Worm (Caenorhabditis elegans) whole organism, young adult: Measurements from ENCODE around the gene nhr-168.
A peak's percentile ranks its signal among the peaks of the same experiment; 100 is the strongest.

Source experiments
- B0019.2 ChIP-seq: fragments of 200-800 bp; sonication (Bioruptor generic); conservative IDR thresholded peaks from 2 replicates; pipeline ENCODE4 v1.3.6; 2022; ENCODE audit warnings: missing genetic modification reagents, missing genetic modification characterization, missing compliant biosample characterization
- C06A6.2 ChIP-seq: fragments of 200-800 bp; sonication (Bioruptor generic); conservative IDR thresholded peaks from 2 replicates; pipeline ENCODE4 v1.3.6; 2022; ENCODE audit warnings: missing genetic modification characterization, missing compliant biosample characterization
- C17E4.6 ChIP-seq: fragments of 200-800 bp; sonication (Bioruptor generic); IDR thresholded peaks from 2 replicates; pipeline ENCODE4 v1.3.6; 2022; ENCODE audit warnings: missing genetic modification reagents, missing genetic modification characterization, missing compliant biosample characterization
- F10E7.11 ChIP-seq: sonication (generic microtip); optimal IDR thresholded peaks from 2 replicates; lab custom pipeline; 2017; ENCODE audit warnings: mild to moderate bottlenecking, missing genetic modification characterization, moderate library complexity, missing compliant biosample characterization
- F22D6.2 ChIP-seq: sonication (generic microtip); optimal IDR thresholded peaks from 2 replicates; lab custom pipeline; 2016; ENCODE audit warnings: mild to moderate bottlenecking, missing genetic modification characterization, missing compliant biosample characterization
- F39B2.1 ChIP-seq: fragments of 200-800 bp; sonication (Bioruptor generic); IDR thresholded peaks from 2 replicates; pipeline ENCODE4 v1.3.6; 2022; ENCODE audit warnings: missing genetic modification reagents, missing genetic modification characterization, missing compliant biosample characterization
- K12H6.12 ChIP-seq: fragments of 200-800 bp; sonication (Bioruptor generic); optimal IDR thresholded peaks from 2 replicates; lab custom pipeline; 2018; ENCODE audit warnings: mild to moderate bottlenecking, missing genetic modification characterization, missing compliant biosample characterization
- Y95B8A.8 ChIP-seq: fragments of 200-800 bp; sonication (Bioruptor generic); IDR thresholded peaks from 2 replicates; pipeline ENCODE4 v1.3.6; 2022; ENCODE audit warnings: missing genetic modification reagents, missing genetic modification characterization, missing compliant biosample characterization
- ama-1 ChIP-seq, 3 experiments: fragments of 150-350 bp in 1 of 3; sonication (generic microtip) in 2 of 3; optimal IDR thresholded peaks; 2 replicates each; lab custom pipeline; 2014 to 2018; ENCODE audit warnings: missing biosample characterization in 2 of 3, missing genetic modification characterization in 2 of 3, missing genetic modification reagents in 2 of 3
- athp-1 ChIP-seq: sonication (generic microtip); optimal IDR thresholded peaks from 2 replicates; lab custom pipeline; 2017; ENCODE audit warnings: mild to moderate bottlenecking, missing genetic modification characterization, missing compliant biosample characterization
- ceh-91 ChIP-seq: fragments of 200-800 bp; sonication (Bioruptor generic); IDR thresholded peaks from 2 replicates; pipeline ENCODE4 v1.3.6; 2022; ENCODE audit warnings: missing genetic modification reagents, missing genetic modification characterization, missing compliant biosample characterization
- dpff-1 ChIP-seq: sonication (generic microtip); optimal IDR thresholded peaks from 2 replicates; lab custom pipeline; 2017; ENCODE audit warnings: mild to moderate bottlenecking, missing genetic modification characterization, missing compliant biosample characterization
- dpl-1 ChIP-seq: fragments of 150-350 bp; optimal IDR thresholded peaks from 2 replicates; lab custom pipeline; 2014; ENCODE audit warnings: missing biosample characterization, missing genetic modification reagents, missing genetic modification characterization
- hlh-12 ChIP-seq: sonication (generic microtip); optimal IDR thresholded peaks from 2 replicates; lab custom pipeline; 2016; ENCODE audit warnings: missing genetic modification characterization, missing compliant biosample characterization
- lag-1 ChIP-seq: fragments of 200-800 bp; sonication (Bioruptor generic); IDR thresholded peaks from 2 replicates; pipeline ENCODE4 v1.3.6; 2022; ENCODE audit warnings: missing genetic modification reagents, missing genetic modification characterization, missing compliant biosample characterization
- lin-40 ChIP-seq: sonication (generic microtip); optimal IDR thresholded peaks from 2 replicates; lab custom pipeline; 2016; ENCODE audit warnings: missing genetic modification characterization, mild to moderate bottlenecking, missing compliant biosample characterization, missing genotype, missing genetic modification reagents
- lir-1 ChIP-seq: fragments of 200-800 bp; sonication (Bioruptor generic); conservative IDR thresholded peaks from 2 replicates; pipeline ENCODE4 v1.3.6; 2022; ENCODE audit warnings: missing genetic modification reagents, missing genetic modification characterization, missing compliant biosample characterization
- lsl-1 ChIP-seq: fragments of 200-800 bp; sonication (Bioruptor generic); optimal IDR thresholded peaks from 2 replicates; lab custom pipeline; 2018; ENCODE audit warnings: mild to moderate bottlenecking, missing genetic modification characterization, moderate library complexity, missing compliant biosample characterization
- madf-3 ChIP-seq: fragments of 200-800 bp; sonication (Bioruptor generic); IDR thresholded peaks from 2 replicates; pipeline ENCODE4 v1.3.6; 2022; ENCODE audit warnings: missing genetic modification reagents, missing genetic modification characterization, missing compliant biosample characterization
- madf-8 ChIP-seq: fragments of 200-800 bp; sonication (Bioruptor generic); conservative IDR thresholded peaks from 2 replicates; pipeline ENCODE4 v1.3.6; 2022; ENCODE audit warnings: missing genetic modification reagents, missing genetic modification characterization, missing compliant biosample characterization
- mel-28 ChIP-seq: sonication (generic microtip); optimal IDR thresholded peaks from 2 replicates; lab custom pipeline; 2016; ENCODE audit warnings: borderline replicate concordance, mild to moderate bottlenecking, missing genetic modification characterization, missing compliant biosample characterization
- nfya-2 ChIP-seq: fragments of 200-800 bp; sonication (Bioruptor generic); IDR thresholded peaks from 2 replicates; pipeline ENCODE4 v1.3.6; 2022; ENCODE audit warnings: missing genetic modification reagents, missing genetic modification characterization, missing compliant biosample characterization
- nhr-80 ChIP-seq: sonication (generic microtip); optimal IDR thresholded peaks from 2 replicates; lab custom pipeline; 2016; ENCODE audit warnings: missing genetic modification characterization, missing compliant biosample characterization
- nhr-90 ChIP-seq: sonication (generic microtip); optimal IDR thresholded peaks from 2 replicates; lab custom pipeline; 2016; ENCODE audit warnings: missing genotype, mild to moderate bottlenecking, missing genetic modification characterization, missing compliant biosample characterization
- pbrm-1 ChIP-seq: fragments of 200-800 bp; sonication (Bioruptor generic); IDR thresholded peaks from 2 replicates; pipeline ENCODE4 v1.3.6; 2022; ENCODE audit warnings: missing genetic modification reagents, missing genetic modification characterization, missing compliant biosample characterization
- repo-1 ChIP-seq: sonication (generic microtip); optimal IDR thresholded peaks from 2 replicates; lab custom pipeline; 2017; ENCODE audit warnings: mild to moderate bottlenecking, missing genetic modification characterization, missing compliant biosample characterization
- rpc-1 ChIP-seq, 2 experiments: fragments of 150-350 bp in 1 of 2; sonication (generic microtip) in 1 of 2; optimal IDR thresholded peaks; 2 replicates each; lab custom pipeline; 2014 to 2018; ENCODE audit warnings: missing biosample characterization in 1 of 2, missing genetic modification characterization in 1 of 2, missing genetic modification reagents in 1 of 2, missing genotype in 1 of 2
- snpc-1.1 ChIP-seq: sonication (generic microtip); optimal IDR thresholded peaks from 2 replicates; lab custom pipeline; 2017; ENCODE audit warnings: missing genetic modification characterization, mild to moderate bottlenecking, missing compliant biosample characterization, antibody characterized with exemption, moderate library complexity, missing genotype, missing genetic modification reagents; ENCODE audit not compliant: insufficient read depth
- snpc-4 ChIP-seq, 5 experiments: fragments of 150-350 bp in 1 of 5; sonication (generic microtip) in 4 of 5; optimal IDR thresholded peaks; 2 replicates each; lab custom pipeline; 2014 to 2018; ENCODE audit warnings: missing genetic modification characterization in 5 of 5, missing biosample characterization in 3 of 5, antibody characterized with exemption in 2 of 5, mild to moderate bottlenecking in 2 of 5, missing compliant biosample characterization in 2 of 5, missing genotype in 2 of 5, moderate library complexity in 2 of 5, missing genetic modification reagents in 1 of 5
- unc-130 ChIP-seq: sonication (generic microtip); optimal IDR thresholded peaks from 2 replicates; lab custom pipeline; 2016; ENCODE audit warnings: missing genetic modification reagents, missing genetic modification characterization, missing compliant biosample characterization
- ztf-22 ChIP-seq: fragments of 200-800 bp; sonication (Bioruptor generic); optimal IDR thresholded peaks from 2 replicates; lab custom pipeline; 2018; ENCODE audit warnings: mild to moderate bottlenecking, missing genetic modification characterization, moderate library complexity, missing compliant biosample characterization

nhr-168 gene

ce11 chrV:13360254-13360653 lies 26.6 kb upstream of the nhr-168 start, which contains the start of gene F32H5.4:
TSS of gene F32H5.4 (plus strand) at chrV:13360554.
- TF ChIP-seq C06A6.2 (GFP tag; lab: Robert Waterston, UW), result no peak
- no peak for TF ChIP-seq ceh-91 (GFP tag; lab: Robert Waterston, UW)
- no peak for TF ChIP-seq pbrm-1 (GFP tag; lab: Robert Waterston, UW)
- TF ChIP-seq C17E4.6 (GFP tag; lab: Robert Waterston, UW), result no peak
- no peak for TF ChIP-seq nhr-90

- no peak for TF ChIP-seq nfya-2
- no peak for TF ChIP-seq snpc-4 (GFP tag; optimal IDR thresholded peaks at IDR 0.05; lab: Kevin White, UChicago)
- TF ChIP-seq snpc-4 (tag; optimal IDR thresholded peaks at IDR 0.05; lab: Kevin White, UChicago), result no peak
- TF ChIP-seq repo-1 (tag; lab: Kevin White, UChicago), result no peak
- TF ChIP-seq lir-1, result no peak
- no peak for TF ChIP-seq F10E7.11 (tag; lab: Kevin White, UChicago)
- TF ChIP-seq F39B2.1 (GFP tag; lab: Robert Waterston, UW), result no peak
- no peak for TF ChIP-seq ama-1 (optimal IDR thresholded peaks at IDR 0.05; lab: Kevin White, UChicago)
- TF ChIP-seq ama-1 (GFP tag; optimal IDR thresholded peaks at IDR 0.05; lab: Kevin White, UChicago), result no peak
- TF ChIP-seq lsl-1 (GFP tag; lab: Kevin White, UChicago), result no peak
- no peak for TF ChIP-seq mel-28 (tag; lab: Kevin White, UChicago)
- TF ChIP-seq rpc-1 (optimal IDR thresholded peaks at IDR 0.05; lab: Kevin White, UChicago), result no peak
- TF ChIP-seq rpc-1 (tag; optimal IDR thresholded peaks at IDR 0.05; lab: Kevin White, UChicago), result no peak
- TF ChIP-seq F22D6.2 (tag; lab: Kevin White, UChicago), result no peak
- no peak for TF ChIP-seq dpff-1
- no peak for TF ChIP-seq hlh-12 (tag; lab: Kevin White, UChicago)
- TF ChIP-seq unc-130 (GFP tag; lab: Kevin White, UChicago), result no peak
Observed at ce11 chrV:13358823-13359592, 25.3 kb upstream of the nhr-168 start, which contains the start of gene F32H5.3. TSS of gene F32H5.3 (plus strand) at chrV:13359335.

DNA sequence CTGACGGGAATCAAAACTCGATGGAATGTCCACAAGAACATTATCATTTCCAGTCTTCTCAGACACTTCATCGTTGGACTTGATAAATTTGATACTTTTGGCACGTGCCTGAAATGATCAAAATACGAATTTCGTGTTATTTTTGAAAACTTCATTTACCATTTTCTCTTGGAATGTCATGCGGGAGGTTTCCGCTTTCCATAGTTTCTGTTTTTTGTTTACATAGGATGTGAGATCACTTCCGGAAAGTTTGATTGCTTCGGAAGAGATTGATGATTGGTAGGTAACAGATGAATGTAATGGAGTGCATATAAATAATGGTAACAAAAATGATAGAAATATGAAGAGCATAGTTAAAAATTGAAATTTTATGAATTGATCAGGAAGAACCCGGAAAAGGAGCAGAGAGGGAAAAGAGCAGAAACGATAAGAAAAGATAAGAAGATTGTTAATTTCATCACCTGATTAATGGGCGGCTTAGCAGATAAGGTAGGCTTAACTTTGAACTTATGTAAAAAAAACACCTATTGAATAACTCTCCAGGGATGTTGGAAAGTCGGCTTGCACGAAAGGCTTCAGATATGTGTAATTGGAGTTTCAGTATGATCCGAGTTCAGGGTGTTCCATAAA lies 24.1 kb upstream of the nhr-168 start, which contains the start of gene F32H5.1:
TSS of gene F32H5.1 (minus strand) at position 386 of the 630 bp plus-strand sequence.
- no peak for TF ChIP-seq pbrm-1 (GFP tag; lab: Robert Waterston, UW)
- peak; percentile 59 for TF ChIP-seq nhr-80
- no peak for TF ChIP-seq athp-1 (tag; lab: Kevin White, UChicago)
- 0 out of 2 replicates have a peak, but pooled peaks have one; percentile 29 for TF ChIP-seq Y95B8A.8
- no peak for TF ChIP-seq snpc-1.1 (tag; lab: Kevin White, UChicago)
- no peak for TF ChIP-seq lsl-1 (GFP tag; lab: Kevin White, UChicago)
- TF ChIP-seq, all 124 proteins: peak for 2

DNA sequence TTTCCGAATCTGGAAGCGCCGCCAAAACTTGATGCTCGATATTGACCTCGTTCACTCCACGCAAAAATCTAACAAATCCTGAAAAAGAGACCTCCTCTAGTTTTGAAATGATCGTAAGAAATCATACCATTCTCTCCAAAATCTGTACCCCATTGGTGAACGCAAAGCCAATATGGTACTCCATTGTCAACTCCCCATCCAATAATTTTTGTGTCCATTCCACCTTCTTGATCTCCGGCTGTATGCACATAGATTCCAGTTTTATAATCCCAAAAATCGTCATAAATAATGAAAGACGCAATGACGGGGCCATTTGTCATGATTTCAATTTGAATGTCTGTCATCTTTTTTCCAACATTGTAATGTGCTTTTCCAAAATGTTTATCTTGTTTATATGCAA lies 22.5 kb upstream of the nhr-168 start:
- TF ChIP-seq dpl-1 (GFP tag; lab: Kevin White, UChicago), result no peak
- TF ChIP-seq madf-8 (GFP tag; lab: Robert Waterston, UW), result no peak
- no peak for TF ChIP-seq lin-40 (tag; lab: Kevin White, UChicago)
- no peak for TF ChIP-seq ztf-22
- TF ChIP-seq B0019.2 (GFP tag; lab: Robert Waterston, UW), result no peak
- no peak for TF ChIP-seq K12H6.12 (tag; lab: Kevin White, UChicago)
- no peak for TF ChIP-seq lag-1 (GFP tag; lab: Robert Waterston, UW)
- no peak for TF ChIP-seq madf-3 (GFP tag; lab: Robert Waterston, UW)
- TF ChIP-seq, all 124 proteins: peak for 0
